Worm (Caenorhabditis elegans) whole organism, L4/young adult: ENCODE data around the gene B0454.26.

ENCODE experiments used
- W03F9.2 ChIP-seq: fragments of 150-350 bp; optimal IDR thresholded peaks from 2 replicates; lab custom pipeline; 2014; ENCODE audit warnings: missing biosample characterization, missing genetic modification characterization
- dao-5 ChIP-seq: sonication (generic microtip); optimal IDR thresholded peaks from 2 replicates; lab custom pipeline; 2016; ENCODE audit warnings: missing genotype, missing genetic modification characterization, moderate library complexity, missing compliant biosample characterization
- him-1 ChIP-seq: sonication (generic microtip); optimal IDR thresholded peaks from 2 replicates; lab custom pipeline; 2016; ENCODE audit warnings: missing genotype, missing genetic modification reagents, missing genetic modification characterization, missing compliant biosample characterization

DNA sequence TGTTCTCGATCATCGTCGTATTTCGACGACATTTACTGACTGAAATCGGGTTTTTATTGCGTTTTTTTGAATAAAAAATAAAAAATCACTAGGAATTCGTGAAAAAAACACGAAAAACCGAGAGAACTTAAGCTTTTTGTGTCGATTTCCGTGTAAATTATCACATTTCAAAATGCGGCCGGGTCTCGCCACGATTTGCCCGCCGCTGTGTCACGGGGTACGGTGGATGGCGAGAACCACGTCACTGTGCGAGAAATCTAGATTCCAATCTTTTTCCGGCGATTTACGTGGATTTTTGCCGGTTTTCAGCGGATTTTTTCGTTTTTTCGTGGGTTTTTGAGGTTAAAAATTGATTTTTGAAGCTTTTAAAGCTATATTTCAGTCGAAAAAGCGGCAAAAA is 38.6 kb upstream of the B0454.26 start, which contains the start of gene Y25C1A.8:
- TF ChIP-seq dao-5 (tag; lab: Kevin White, UChicago) = no peak
- TF ChIP-seq him-1 (tag; lab: Kevin White, UChicago) = peak; percentile 70
- TF ChIP-seq W03F9.2 (tag; lab: Kevin White, UChicago) = peak; percentile 79
